Worm (Caenorhabditis elegans) whole organism, L4 larva: ENCODE measurements around the gene Y44A6D.6.

Experiments
- D1046.2 ChIP-seq: fragments of 200-800 bp; sonication (Bioruptor generic); IDR thresholded peaks from 2 replicates; pipeline ENCODE4 v1.3.6; 2022; ENCODE audit warnings: missing genetic modification characterization, missing compliant biosample characterization
- F37D6.2 ChIP-seq: sonication (generic microtip); optimal IDR thresholded peaks from 2 replicates; lab custom pipeline; 2016; ENCODE audit warnings: mild to moderate bottlenecking, missing genetic modification characterization, missing compliant biosample characterization
- T26A8.4 ChIP-seq: fragments of 200-800 bp; sonication (Bioruptor generic); IDR thresholded peaks from 2 replicates; pipeline ENCODE4 v1.3.6; 2022; ENCODE audit warnings: missing genetic modification characterization, missing compliant biosample characterization
- Y105C5A.15 ChIP-seq: fragments of 200-800 bp; sonication (Bioruptor generic); IDR thresholded peaks from 2 replicates; pipeline ENCODE4 v1.3.6; 2022; ENCODE audit warnings: missing genetic modification characterization, missing compliant biosample characterization
- ZK337.2 ChIP-seq: fragments of 200-800 bp; sonication (Bioruptor generic); IDR thresholded peaks from 2 replicates; pipeline ENCODE4 v1.3.6; 2022; ENCODE audit warnings: missing genetic modification reagents, missing genetic modification characterization, missing compliant biosample characterization
- daf-16 ChIP-seq, 3 experiments: sonication (generic microtip); optimal IDR thresholded peaks; 2 replicates each; lab custom pipeline; 2016 to 2017; ENCODE audit warnings: missing genetic modification characterization in 3 of 3, missing genetic modification reagents in 3 of 3, mild to moderate bottlenecking in 2 of 3, missing compliant biosample characterization in 2 of 3, missing biosample characterization in 1 of 3, moderate library complexity in 1 of 3
- dmd-6 ChIP-seq: fragments of 200-800 bp; sonication (Bioruptor generic); IDR thresholded peaks from 2 replicates; pipeline ENCODE4 v1.3.6; 2022; ENCODE audit warnings: missing genetic modification reagents, missing genetic modification characterization, missing compliant biosample characterization
- dpl-1 ChIP-seq: fragments of 150-350 bp; optimal IDR thresholded peaks from 2 replicates; lab custom pipeline; 2014; ENCODE audit warnings: missing biosample characterization, missing genetic modification reagents, missing genetic modification characterization
- duxl-1 ChIP-seq: sonication (generic microtip); optimal IDR thresholded peaks from 2 replicates; lab custom pipeline; 2016; ENCODE audit warnings: mild to moderate bottlenecking, missing genetic modification characterization, moderate library complexity, missing compliant biosample characterization; ENCODE audit not compliant: poor library complexity
- dve-1 ChIP-seq: sonication (generic microtip); optimal IDR thresholded peaks from 2 replicates; lab custom pipeline; 2017; ENCODE audit warnings: antibody characterized with exemption, mild to moderate bottlenecking, missing genetic modification characterization, missing compliant biosample characterization; ENCODE audit not compliant: insufficient read depth
- fos-1 ChIP-seq: fragments of 150-350 bp; optimal IDR thresholded peaks from 2 replicates; lab custom pipeline; 2014; ENCODE audit warnings: missing biosample characterization, missing genetic modification characterization
- hif-1 ChIP-seq, 2 experiments: sonication (generic microtip); optimal IDR thresholded peaks; 2 replicates each; lab custom pipeline; 2016 to 2017; ENCODE audit warnings: missing compliant biosample characterization in 2 of 2, missing genetic modification characterization in 2 of 2, missing genetic modification reagents in 2 of 2, missing genotype in 2 of 2, mild to moderate bottlenecking in 1 of 2
- hlh-11 ChIP-seq: fragments of 200-800 bp; sonication (Bioruptor generic); optimal IDR thresholded peaks from 2 replicates; lab custom pipeline; 2018; ENCODE audit warnings: mild to moderate bottlenecking, missing genetic modification characterization, missing compliant biosample characterization
- hlh-30 ChIP-seq: sonication (generic microtip); optimal IDR thresholded peaks from 2 replicates; lab custom pipeline; 2017; ENCODE audit warnings: antibody characterized with exemption, mild to moderate bottlenecking, missing genetic modification characterization, missing compliant biosample characterization; ENCODE audit not compliant: insufficient read depth
- lin-29 ChIP-seq: fragments of 200-800 bp; sonication (Bioruptor generic); IDR thresholded peaks from 2 replicates; pipeline ENCODE4 v1.3.6; 2022; ENCODE audit warnings: missing genetic modification reagents, missing genetic modification characterization, missing compliant biosample characterization
- lin-39 ChIP-seq: fragments of 150-350 bp; optimal IDR thresholded peaks from 2 replicates; lab custom pipeline; 2014; ENCODE audit warnings: missing biosample characterization, missing genetic modification reagents, missing genetic modification characterization
- lir-3 ChIP-seq: sonication (generic microtip); optimal IDR thresholded peaks from 2 replicates; lab custom pipeline; 2016; ENCODE audit warnings: mild to moderate bottlenecking, missing genetic modification characterization, missing compliant biosample characterization
- lsy-2 ChIP-seq, 2 experiments: fragments of 150-350 bp in 1 of 2; sonication (generic microtip) in 1 of 2; optimal IDR thresholded peaks; 2 replicates each; lab custom pipeline; 2014 to 2017; ENCODE audit warnings: missing biosample characterization in 2 of 2, missing genetic modification characterization in 2 of 2
- mdl-1 ChIP-seq, 2 experiments: fragments of 150-350 bp in 1 of 2; sonication (generic microtip) in 1 of 2; optimal IDR thresholded peaks; 2 replicates each; lab custom pipeline; 2014 to 2017; ENCODE audit warnings: missing biosample characterization in 2 of 2, missing genetic modification characterization in 2 of 2
- mep-1 ChIP-seq: fragments of 150-350 bp; sonication (generic microtip); optimal IDR thresholded peaks from 3 replicates; lab custom pipeline; 2014; ENCODE audit warnings: missing biosample characterization, missing genetic modification characterization
- mes-2 ChIP-seq: sonication (generic microtip); optimal IDR thresholded peaks from 2 replicates; lab custom pipeline; 2016; ENCODE audit warnings: missing genotype, mild to moderate bottlenecking, missing genetic modification characterization, missing compliant biosample characterization; ENCODE audit not compliant: poor library complexity, severe bottlenecking
- mxl-3 ChIP-seq: fragments of 200-800 bp; sonication (Bioruptor generic); optimal IDR thresholded peaks from 2 replicates; lab custom pipeline; 2018; ENCODE audit warnings: mild to moderate bottlenecking, missing genetic modification characterization, missing compliant biosample characterization
- nhr-102 ChIP-seq: sonication (generic microtip); optimal IDR thresholded peaks from 2 replicates; lab custom pipeline; 2016; ENCODE audit warnings: mild to moderate bottlenecking, missing genetic modification characterization, moderate library complexity, missing compliant biosample characterization
- nhr-237 ChIP-seq: sonication (generic microtip); optimal IDR thresholded peaks from 2 replicates; lab custom pipeline; 2017; ENCODE audit warnings: missing biosample characterization, missing genetic modification characterization
- nhr-28 ChIP-seq: fragments of 150-350 bp; optimal IDR thresholded peaks from 2 replicates; lab custom pipeline; 2014; ENCODE audit warnings: missing biosample characterization, missing genetic modification characterization
- nhr-42 ChIP-seq: fragments of 200-800 bp; sonication (Bioruptor generic); IDR thresholded peaks from 2 replicates; pipeline ENCODE4 v1.3.6; 2022; ENCODE audit warnings: missing genetic modification characterization, missing compliant biosample characterization
- nhr-48 ChIP-seq: sonication (generic microtip); optimal IDR thresholded peaks from 2 replicates; lab custom pipeline; 2016; ENCODE audit warnings: mild to moderate bottlenecking, missing genetic modification characterization, missing compliant biosample characterization
- nhr-6 ChIP-seq: fragments of 150-350 bp; optimal IDR thresholded peaks from 2 replicates; lab custom pipeline; 2014; ENCODE audit warnings: missing biosample characterization, missing genetic modification characterization
- pha-4 ChIP-seq, 2 experiments: fragments of 150-350 bp in 1 of 2; fragments of 200-800 bp in 1 of 2; sonication (Bioruptor generic) in 1 of 2; IDR thresholded peaks in 1 of 2; optimal IDR thresholded peaks in 1 of 2; 2 replicates each; pipeline versions ENCODE4 v1.3.6 to Lab custom; 2014 to 2022; ENCODE audit warnings: missing genetic modification characterization in 2 of 2, missing genetic modification reagents in 2 of 2, missing biosample characterization in 1 of 2, missing compliant biosample characterization in 1 of 2
- pqm-1 ChIP-seq: sonication (generic microtip); optimal IDR thresholded peaks from 2 replicates; lab custom pipeline; 2017; ENCODE audit warnings: missing biosample characterization, missing genetic modification characterization
- saeg-2 ChIP-seq: fragments of 200-800 bp; sonication (Bioruptor generic); IDR thresholded peaks from 2 replicates; pipeline ENCODE4 v1.3.6; 2022; ENCODE audit warnings: missing genetic modification reagents, missing genetic modification characterization, missing compliant biosample characterization
- snpc-4 ChIP-seq: fragments of 150-350 bp; optimal IDR thresholded peaks from 2 replicates; lab custom pipeline; 2014; ENCODE audit warnings: missing biosample characterization, missing genetic modification characterization

The Y44A6D.6 gene

ce11 chrV:20828820-20829219 lies 21.7 kb downstream of the Y44A6D.6 start, which contains the start of gene sbt-1 (continued):
- TF ChIP-seq lsy-2 (tag; optimal IDR thresholded peaks at IDR 0.05; lab: Kevin White, UChicago) (peak; percentile 45 to 74), Y105C5A.15 (no peak)
- TF ChIP-seq, all 104 proteins: peak for 18

DNA sequence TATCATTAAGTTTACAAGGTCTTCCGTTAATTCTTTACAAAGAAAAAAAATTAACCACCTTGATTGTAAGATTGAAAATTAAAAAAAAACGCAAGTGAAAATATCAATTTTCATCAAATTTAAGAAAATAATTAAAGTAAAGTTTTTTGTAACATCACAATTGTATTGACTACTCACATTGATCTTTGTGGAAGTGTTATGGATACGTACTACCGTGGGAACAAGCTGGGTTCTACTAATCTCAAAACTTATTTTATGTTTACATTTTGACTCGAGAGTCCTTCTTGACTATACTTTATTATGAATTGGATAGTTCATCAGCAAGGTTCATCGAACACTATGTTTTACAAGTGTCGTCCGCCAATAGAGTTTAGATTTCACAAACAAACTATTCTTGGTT lies 22.4 kb downstream of the Y44A6D.6 start, which contains the start of gene num-1:
Gene num-1, plus strand, starts transcription at position 301 of the 400 bp plus-strand sequence.
- TF ChIP-seq nhr-237 (tag; lab: Kevin White, UChicago) (no peak), lir-3 (tag; lab: Kevin White, UChicago) (no peak), nhr-42 (no peak), lin-39 (tag; lab: Kevin White, UChicago) (no peak), fos-1 (tag; lab: Kevin White, UChicago) (no peak), Y105C5A.15 (no peak), lsy-2 (tag; optimal IDR thresholded peaks at IDR 0.05; lab: Kevin White, UChicago) (no peak), lin-29 (GFP tag; lab: Robert Waterston, UW) (no peak), pha-4 (GFP tag; IDR thresholded peaks at IDR 0.05; lab: Robert Waterston, UW) (no peak), pha-4 (tag; optimal IDR thresholded peaks at IDR 0.05; lab: Kevin White, UChicago) (no peak), D1046.2 (GFP tag; lab: Robert Waterston, UW) (no peak), F37D6.2 (tag; lab: Kevin White, UChicago) (no peak), snpc-4 (tag; lab: Kevin White, UChicago) (no peak), ZK337.2 (GFP tag; lab: Robert Waterston, UW) (no peak)

DNA sequence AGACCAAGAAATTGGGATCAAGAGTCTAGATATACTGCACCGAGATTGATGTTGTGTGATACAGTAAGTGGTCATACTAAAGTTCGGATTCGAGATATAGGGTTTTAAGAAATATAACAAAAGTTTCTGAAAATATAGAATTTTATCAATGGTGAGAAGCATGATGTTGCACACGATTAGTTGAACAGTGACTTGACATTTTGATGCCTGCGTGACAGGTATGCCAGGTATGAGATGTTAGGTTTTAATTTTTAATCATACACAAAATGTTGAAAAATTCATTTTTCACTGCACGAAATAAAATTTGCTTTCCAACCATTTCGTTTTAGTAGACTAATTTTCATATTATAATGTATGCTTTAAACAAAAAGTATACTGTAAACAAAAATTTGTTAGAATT lies 23.3 kb downstream of the Y44A6D.6 start:
- TF ChIP-seq nhr-237 (tag; lab: Kevin White, UChicago) (no peak), dpl-1 (GFP tag; lab: Kevin White, UChicago) (no peak), dmd-6 (peak; percentile 56; the same call in 1 of the 2 replicates)

DNA sequence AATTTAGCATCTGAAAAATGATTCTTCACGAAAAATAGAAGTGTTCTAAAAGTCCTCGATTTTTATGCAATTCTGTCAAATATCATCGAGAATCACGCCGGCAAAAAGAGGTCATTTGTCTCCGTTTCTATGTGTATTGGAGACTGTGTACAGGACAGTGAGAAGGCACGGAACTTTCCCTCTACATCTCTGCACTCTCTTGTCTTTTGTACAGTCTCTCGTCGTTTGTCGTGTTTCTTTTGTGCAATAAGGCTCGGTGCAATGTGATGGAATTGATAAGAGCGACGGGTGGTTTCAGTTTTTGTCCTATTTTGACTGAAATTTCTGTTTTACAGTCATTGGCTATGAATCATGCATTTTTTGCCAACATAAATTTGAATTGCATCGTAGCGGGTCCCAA lies 24.7 kb downstream of the Y44A6D.6 start:
- TF ChIP-seq hlh-30 (tag; lab: Kevin White, UChicago) (peak; percentile 68), T26A8.4 (GFP tag; lab: Robert Waterston, UW) (0 out of 2 replicates have a peak, but pooled peaks have one; percentile 29), hif-1 (tag; optimal IDR thresholded peaks at IDR 0.05; lab: Kevin White, UChicago) (no peak), nhr-48 (tag; lab: Kevin White, UChicago) (peak; percentile 39), daf-16 (GFP tag; optimal IDR thresholded peaks at IDR 0.05; lab: Kevin White, UChicago) (no peak), daf-16 (tag; optimal IDR thresholded peaks at IDR 0.05; lab: Kevin White, UChicago) (peak; percentile 79), mdl-1 (tag; optimal IDR thresholded peaks at IDR 0.05; lab: Kevin White, UChicago) (peak in 1 of 2 experiments; percentile 58), nhr-28 (tag; lab: Kevin White, UChicago) (peak; percentile 79), nhr-102 (tag; lab: Kevin White, UChicago) (no peak), saeg-2 (no peak), hlh-11 (tag; lab: Kevin White, UChicago) (peak; percentile 68), nhr-6 (tag; lab: Kevin White, UChicago) (peak; percentile 41), dve-1 (peak; percentile 49), dmd-6 (peak; percentile 84), mep-1 (peak; percentile 27), lsy-2 (tag; optimal IDR thresholded peaks at IDR 0.05; lab: Kevin White, UChicago) (peak in 1 of 2 experiments; percentile 25), pqm-1 (tag; lab: Kevin White, UChicago) (peak; percentile 52), mxl-3 (GFP tag; lab: Kevin White, UChicago) (peak; percentile 85), mes-2 (tag; lab: Kevin White, UChicago) (peak; percentile 64), duxl-1 (tag; lab: Kevin White, UChicago) (no peak)
